Fruit fly (Drosophila melanogaster) whole organism, prepupa: ENCODE measurements around the gene fzo.
A peak's percentile ranks its signal among the peaks of the same experiment; 100 is the strongest.

Source experiments
- Blimp-1 ChIP-seq: fragments of 200-800 bp; sonication (Bioruptor generic); optimal IDR thresholded peaks from 3 replicates; lab custom pipeline; 2017; ENCODE audit warnings: missing biosample characterization, missing genetic modification characterization, mild to moderate bottlenecking, moderate library complexity, missing genetic modification reagents
- CG11294 ChIP-seq: fragments of 200-800 bp; sonication (Bioruptor generic); IDR thresholded peaks from 2 replicates; pipeline ENCODE4 v1.3.6; 2022; ENCODE audit warnings: missing biosample characterization, missing genetic modification characterization
- CG11762 ChIP-seq: fragments of 200-800 bp; sonication (Bioruptor generic); optimal IDR thresholded peaks from 3 replicates; lab custom pipeline; 2016; ENCODE audit warnings: missing biosample characterization, missing genetic modification characterization; ENCODE audit not compliant: insufficient read depth
- CG11902 ChIP-seq: fragments of 200-800 bp; sonication (Bioruptor generic); optimal IDR thresholded peaks from 3 replicates; lab custom pipeline; 2016; ENCODE audit warnings: missing biosample characterization, missing genetic modification characterization
- CG15336 ChIP-seq: fragments of 200-800 bp; sonication (Bioruptor generic); IDR thresholded peaks from 2 replicates; pipeline ENCODE4 v1.3.6; 2022; ENCODE audit warnings: missing biosample characterization, missing genetic modification characterization
- CG1621 ChIP-seq: fragments of 200-800 bp; sonication (Bioruptor generic); optimal IDR thresholded peaks from 3 replicates; lab custom pipeline; 2018; ENCODE audit warnings: missing biosample characterization, mild to moderate bottlenecking, missing genetic modification characterization
- CG16779 ChIP-seq: fragments of 200-800 bp; sonication (Bioruptor generic); optimal IDR thresholded peaks from 3 replicates; lab custom pipeline; 2017; ENCODE audit warnings: missing biosample characterization, mild to moderate bottlenecking, missing genetic modification characterization
- CG34406 ChIP-seq: fragments of 200-800 bp; sonication (Bioruptor generic); optimal IDR thresholded peaks from 3 replicates; lab custom pipeline; 2016; ENCODE audit warnings: missing biosample characterization, missing genetic modification characterization
- CG3919 ChIP-seq: fragments of 200-800 bp; sonication (Bioruptor generic); optimal IDR thresholded peaks from 3 replicates; lab custom pipeline; 2016; ENCODE audit warnings: missing biosample characterization, missing genetic modification characterization
- CG4318 ChIP-seq: fragments of 200-800 bp; sonication (Bioruptor generic); optimal IDR thresholded peaks from 3 replicates; lab custom pipeline; 2017; ENCODE audit warnings: missing biosample characterization, mild to moderate bottlenecking, missing genetic modification characterization
- CG6163 ChIP-seq: fragments of 200-800 bp; sonication (Bioruptor generic); IDR thresholded peaks from 3 replicates; pipeline ENCODE4 v1.3.6; 2022; ENCODE audit warnings: missing biosample characterization, missing genetic modification characterization
- CG6276 ChIP-seq: fragments of 200-800 bp; sonication (Bioruptor generic); optimal IDR thresholded peaks from 2 replicates; lab custom pipeline; 2017; ENCODE audit warnings: missing biosample characterization, mild to moderate bottlenecking, missing genetic modification characterization
- CG6792 ChIP-seq: fragments of 200-800 bp; sonication (Bioruptor generic); optimal IDR thresholded peaks from 3 replicates; lab custom pipeline; 2016; ENCODE audit warnings: missing biosample characterization, missing genetic modification characterization
- CG6808 ChIP-seq: fragments of 200-800 bp; sonication (Bioruptor generic); optimal IDR thresholded peaks from 3 replicates; lab custom pipeline; 2017; ENCODE audit warnings: missing biosample characterization, missing genetic modification characterization, mild to moderate bottlenecking, moderate library complexity, missing genetic modification reagents
- CG6854 ChIP-seq: fragments of 200-800 bp; sonication (Bioruptor generic); optimal IDR thresholded peaks from 2 replicates; lab custom pipeline; 2017; ENCODE audit warnings: missing biosample characterization, mild to moderate bottlenecking, missing genetic modification characterization
- CG7368 ChIP-seq: fragments of 200-800 bp; sonication (Bioruptor generic); optimal IDR thresholded peaks from 3 replicates; lab custom pipeline; 2016; ENCODE audit warnings: missing biosample characterization, missing genetic modification characterization
- CG8119 ChIP-seq: fragments of 200-800 bp; sonication (Bioruptor generic); IDR thresholded peaks from 3 replicates; pipeline ENCODE4 v1.3.6; 2022; ENCODE audit warnings: missing biosample characterization, missing genetic modification characterization
- CG8632 ChIP-seq: fragments of 200-800 bp; sonication (Bioruptor generic); optimal IDR thresholded peaks from 3 replicates; lab custom pipeline; 2016; ENCODE audit warnings: missing biosample characterization, missing genetic modification characterization
- Eip75B ChIP-seq: fragments of 200-800 bp; sonication (Bioruptor generic); optimal IDR thresholded peaks from 3 replicates; lab custom pipeline; 2016; ENCODE audit warnings: missing biosample characterization, missing genetic modification characterization
- Eip78C ChIP-seq: fragments of 200-800 bp; sonication (Bioruptor generic); peaks from one replicate; lab custom pipeline; 2016; ENCODE audit warnings: missing biosample characterization, missing genetic modification characterization
- Ets21C ChIP-seq: fragments of 200-800 bp; sonication (Bioruptor generic); optimal IDR thresholded peaks from 3 replicates; lab custom pipeline; 2016; ENCODE audit warnings: missing biosample characterization, missing genetic modification characterization
- Gug ChIP-seq: fragments of 200-800 bp; sonication (Bioruptor generic); IDR thresholded peaks from 2 replicates; pipeline ENCODE4 v1.3.6; 2022; ENCODE audit warnings: missing biosample characterization, missing genetic modification characterization
- Hr39 ChIP-seq: fragments of 200-800 bp; sonication (Bioruptor generic); optimal IDR thresholded peaks from 2 replicates; lab custom pipeline; 2016; ENCODE audit warnings: missing biosample characterization, missing genetic modification characterization
- Hr4 ChIP-seq: fragments of 200-800 bp; sonication (Bioruptor generic); optimal IDR thresholded peaks from 3 replicates; lab custom pipeline; 2016; ENCODE audit warnings: missing biosample characterization, missing genetic modification characterization
- Lpt ChIP-seq: fragments of 200-800 bp; sonication (Bioruptor generic); optimal IDR thresholded peaks from 3 replicates; lab custom pipeline; 2016; ENCODE audit warnings: missing biosample characterization, missing genetic modification characterization
- Met ChIP-seq: fragments of 200-800 bp; sonication (Bioruptor generic); optimal IDR thresholded peaks from 3 replicates; lab custom pipeline; 2016; ENCODE audit warnings: missing biosample characterization, missing genetic modification characterization
- OdsH ChIP-seq: fragments of 200-800 bp; sonication (Bioruptor generic); optimal IDR thresholded peaks from 3 replicates; lab custom pipeline; 2016; ENCODE audit warnings: missing biosample characterization, missing genetic modification characterization
- Sox102F ChIP-seq: fragments of 200-800 bp; sonication (Bioruptor generic); optimal IDR thresholded peaks from 2 replicates; lab custom pipeline; 2016; ENCODE audit warnings: missing biosample characterization, mild to moderate bottlenecking, missing genetic modification characterization
- Sox14 ChIP-seq: fragments of 200-800 bp; sonication (Bioruptor generic); optimal IDR thresholded peaks from 3 replicates; lab custom pipeline; 2016; ENCODE audit warnings: missing biosample characterization, missing genetic modification characterization
- acj6 ChIP-seq: fragments of 200-800 bp; sonication (Bioruptor generic); optimal IDR thresholded peaks from 3 replicates; lab custom pipeline; 2016; ENCODE audit warnings: missing biosample characterization, missing genetic modification characterization
- cyc ChIP-seq: fragments of 200-800 bp; sonication (Bioruptor generic); optimal IDR thresholded peaks from 3 replicates; lab custom pipeline; 2016; ENCODE audit warnings: missing biosample characterization, missing genetic modification characterization
- dac ChIP-seq: fragments of 200-800 bp; sonication (Bioruptor generic); optimal IDR thresholded peaks from 2 replicates; lab custom pipeline; 2017; ENCODE audit warnings: missing biosample characterization, mild to moderate bottlenecking, missing genetic modification characterization
- dsx ChIP-seq: fragments of 200-800 bp; optimal IDR thresholded peaks from 3 replicates; lab custom pipeline; 2019; ENCODE audit warnings: missing biosample characterization, mild to moderate bottlenecking, missing genetic modification characterization, moderate library complexity; ENCODE audit not compliant: poor library complexity, severe bottlenecking
- eg ChIP-seq: fragments of 200-800 bp; sonication (Bioruptor generic); IDR thresholded peaks from 3 replicates; pipeline ENCODE4 v1.3.6; 2022; ENCODE audit warnings: missing biosample characterization, missing genetic modification characterization
- esn ChIP-seq: fragments of 200-800 bp; sonication (Bioruptor generic); optimal IDR thresholded peaks from 2 replicates; lab custom pipeline; 2016; ENCODE audit warnings: missing biosample characterization, mild to moderate bottlenecking, missing genetic modification characterization, moderate library complexity
- fd59A ChIP-seq: fragments of 200-800 bp; sonication (Bioruptor generic); optimal IDR thresholded peaks from 2 replicates; lab custom pipeline; 2017; ENCODE audit warnings: missing biosample characterization, mild to moderate bottlenecking, missing genetic modification characterization, missing genetic modification reagents
- fd85E ChIP-seq: fragments of 200-800 bp; sonication (Bioruptor generic); optimal IDR thresholded peaks from 3 replicates; lab custom pipeline; 2016; ENCODE audit warnings: missing biosample characterization, missing genetic modification characterization
- fkh ChIP-seq: fragments of 200-800 bp; sonication (Bioruptor generic); optimal IDR thresholded peaks from 3 replicates; lab custom pipeline; 2017; ENCODE audit warnings: missing biosample characterization, mild to moderate bottlenecking, missing genetic modification characterization, moderate library complexity
- net ChIP-seq: fragments of 200-800 bp; sonication (Bioruptor generic); optimal IDR thresholded peaks from 3 replicates; lab custom pipeline; 2016; ENCODE audit warnings: missing biosample characterization, missing genetic modification characterization
- pdm3 ChIP-seq: fragments of 200-800 bp; sonication (Bioruptor generic); optimal IDR thresholded peaks from 3 replicates; lab custom pipeline; 2016; ENCODE audit warnings: missing biosample characterization, missing genetic modification characterization
- salr ChIP-seq, 2 experiments: fragments of 200-800 bp; sonication (Bioruptor generic); optimal IDR thresholded peaks; 3 replicates each; lab custom pipeline; 2016 to 2018; ENCODE audit warnings: missing biosample characterization in 2 of 2, missing genetic modification characterization in 2 of 2, mild to moderate bottlenecking in 1 of 2
- spab ChIP-seq: fragments of 200-800 bp; sonication (Bioruptor generic); optimal IDR thresholded peaks from 2 replicates; lab custom pipeline; 2017; ENCODE audit warnings: missing biosample characterization, mild to moderate bottlenecking, missing genetic modification characterization, missing genetic modification reagents
- ss ChIP-seq, 2 experiments: fragments of 200-800 bp; sonication (Bioruptor generic); optimal IDR thresholded peaks; 2 replicates in 1 of 2; 3 replicates in 1 of 2; lab custom pipeline; 2017 to 2018; ENCODE audit warnings: mild to moderate bottlenecking in 2 of 2, missing biosample characterization in 2 of 2, missing genetic modification characterization in 2 of 2, moderate library complexity in 1 of 2
- topi ChIP-seq: fragments of 200-800 bp; sonication (Bioruptor generic); optimal IDR thresholded peaks from 3 replicates; lab custom pipeline; 2016; ENCODE audit warnings: missing biosample characterization, missing genetic modification characterization
- vri ChIP-seq: fragments of 200-800 bp; sonication (Bioruptor generic); optimal IDR thresholded peaks from 3 replicates; lab custom pipeline; 2016; ENCODE audit warnings: missing biosample characterization, mild to moderate bottlenecking, missing genetic modification characterization

fzo gene

dm6 chr3R:23239051-23239450, 35.2 kb upstream of the fzo start:
- no peak for TF ChIP-seq vri (GFP tag; lab: Kevin White, UChicago)
- TF ChIP-seq Eip75B, result no peak

- TF ChIP-seq Eip78C, result no peak
- no peak for TF ChIP-seq CG11902 (GFP tag; lab: Kevin White, UChicago)
- TF ChIP-seq dac (GFP tag; lab: Kevin White, UChicago), result no peak
- no peak for TF ChIP-seq CG8632
- no peak for TF ChIP-seq net (GFP tag; lab: Kevin White, UChicago)
- TF ChIP-seq topi (GFP tag; lab: Kevin White, UChicago), result no peak
- TF ChIP-seq, all 60 proteins: peak for 0
Observed at dm6 chr3R:23228605-23229264, 24.9 kb upstream of the fzo start.

- TF ChIP-seq CG6792 (GFP tag; lab: Kevin White, UChicago) (no peak), OdsH (GFP tag; lab: Kevin White, UChicago) (no peak), CG1621 (tag; lab: Kevin White, UChicago) (no peak), acj6 (GFP tag; lab: Kevin White, UChicago) (no peak), CG11762 (GFP tag; lab: Kevin White, UChicago) (no peak), CG6163 (GFP tag; lab: Robert Waterston, UW) (0 out of 3 replicates have a peak, but pooled peaks have one; percentile 52), CG11294 (GFP tag; lab: Robert Waterston, UW) (no peak), dac (GFP tag; lab: Kevin White, UChicago) (no peak), vri (GFP tag; lab: Kevin White, UChicago) (peak; percentile 96), Hr4 (no peak), CG6854 (GFP tag; lab: Kevin White, UChicago) (no peak), Ets21C (GFP tag; lab: Kevin White, UChicago) (no peak), Lpt (GFP tag; lab: Kevin White, UChicago) (peak; percentile 3), dsx (no peak), esn (GFP tag; lab: Kevin White, UChicago) (no peak), ss (GFP tag; optimal IDR thresholded peaks at IDR 0.05; lab: Kevin White, UChicago) (no peak), CG6276 (peak; percentile 63), eg (GFP tag; lab: Robert Waterston, UW) (peak; percentile 51; the same call in 2 of the 3 replicates), CG15336 (GFP tag; lab: Robert Waterston, UW) (no peak; the same call in 1 of the 2 replicates), Eip78C (no peak), CG8632 (no peak), pdm3 (GFP tag; lab: Kevin White, UChicago) (no peak), fkh (GFP tag; lab: Kevin White, UChicago) (peak; percentile 32), CG8119 (GFP tag; lab: Robert Waterston, UW) (no peak), salr (GFP tag; optimal IDR thresholded peaks at IDR 0.05; lab: Kevin White, UChicago) (no peak), net (GFP tag; lab: Kevin White, UChicago) (peak; percentile 47), fd85E (GFP tag; lab: Kevin White, UChicago) (no peak), CG7368 (no peak), spab (GFP tag; lab: Kevin White, UChicago) (no peak), Gug (0 out of 2 replicates have a peak, but pooled peaks have one; percentile 8), fd59A (GFP tag; lab: Kevin White, UChicago) (no peak), CG6808 (GFP tag; lab: Kevin White, UChicago) (peak; percentile 1), Blimp-1 (GFP tag; lab: Kevin White, UChicago) (no peak), CG34406 (peak; percentile 0), CG11902 (GFP tag; lab: Kevin White, UChicago) (no peak), CG4318 (GFP tag; lab: Kevin White, UChicago) (no peak), Hr39 (GFP tag; lab: Kevin White, UChicago) (no peak), CG16779 (tag; lab: Kevin White, UChicago) (peak; percentile 30), topi (GFP tag; lab: Kevin White, UChicago) (no peak), Met (GFP tag; lab: Kevin White, UChicago) (peak; percentile 45), Sox14 (GFP tag; lab: Kevin White, UChicago) (peak; percentile 70), cyc (GFP tag; lab: Kevin White, UChicago) (no peak), CG3919 (GFP tag; lab: Kevin White, UChicago) (no peak), Sox102F (GFP tag; lab: Kevin White, UChicago) (peak; percentile 24)
Observed at dm6 chr3R:23226521-23227039, 22.7 kb upstream of the fzo start, which contains the start of gene cnc. Gene cnc, minus strand, starts transcription at chr3R:23226711.
